Worm (Caenorhabditis elegans) whole organism, mixed stage, embryonic: ENCODE data around the gene dhs-7.

Experiments
- bed-3 ChIP-seq: fragments of 200-800 bp; sonication (Bioruptor generic); optimal IDR thresholded peaks from 3 replicates; lab custom pipeline; 2018; ENCODE audit warnings: mild to moderate bottlenecking, missing genetic modification characterization, moderate library complexity, missing compliant biosample characterization
- drap-1 ChIP-seq: fragments of 200-800 bp; sonication (Bioruptor generic); optimal IDR thresholded peaks from 3 replicates; lab custom pipeline; 2018; ENCODE audit warnings: mild to moderate bottlenecking, missing genetic modification characterization, missing compliant biosample characterization
- flh-1 ChIP-seq: fragments of 200-800 bp; sonication (Bioruptor generic); optimal IDR thresholded peaks from 2 replicates; lab custom pipeline; 2018; ENCODE audit warnings: mild to moderate bottlenecking, missing genetic modification characterization, moderate library complexity, missing compliant biosample characterization
- hlh-1 ChIP-seq: fragments of 150-350 bp; optimal IDR thresholded peaks from 2 replicates; lab custom pipeline; 2014; ENCODE audit warnings: missing biosample characterization, missing genetic modification reagents, missing genetic modification characterization
- lin-13 ChIP-seq: fragments of 150-350 bp; optimal IDR thresholded peaks from 2 replicates; lab custom pipeline; 2014; ENCODE audit warnings: missing biosample characterization, missing genetic modification characterization
- lsy-2 ChIP-seq: fragments of 150-350 bp; optimal IDR thresholded peaks from 2 replicates; lab custom pipeline; 2014; ENCODE audit warnings: missing biosample characterization, missing genetic modification characterization
- nhr-12 ChIP-seq: fragments of 150-350 bp; optimal IDR thresholded peaks from 2 replicates; lab custom pipeline; 2014; ENCODE audit warnings: missing biosample characterization, missing genetic modification characterization
- nhr-76 ChIP-seq: sonication (generic microtip); optimal IDR thresholded peaks from 2 replicates; lab custom pipeline; 2017; ENCODE audit warnings: missing biosample characterization, missing genetic modification characterization
- pha-4 ChIP-seq: fragments of 150-350 bp; optimal IDR thresholded peaks from 2 replicates; lab custom pipeline; 2018; ENCODE audit warnings: missing biosample characterization, missing genetic modification reagents, missing genetic modification characterization
- sem-2 ChIP-seq: fragments of 200-800 bp; sonication (Bioruptor generic); optimal IDR thresholded peaks from 2 replicates; lab custom pipeline; 2018; ENCODE audit warnings: mild to moderate bottlenecking, missing genetic modification characterization, missing compliant biosample characterization
- unc-62 ChIP-seq: fragments of 150-350 bp; optimal IDR thresholded peaks from 2 replicates; lab custom pipeline; 2014; ENCODE audit warnings: missing biosample characterization, missing genetic modification reagents, missing genetic modification characterization
- zip-8 ChIP-seq: fragments of 150-350 bp; optimal IDR thresholded peaks from 2 replicates; lab custom pipeline; 2014; ENCODE audit warnings: missing biosample characterization, missing genetic modification characterization

DNA sequence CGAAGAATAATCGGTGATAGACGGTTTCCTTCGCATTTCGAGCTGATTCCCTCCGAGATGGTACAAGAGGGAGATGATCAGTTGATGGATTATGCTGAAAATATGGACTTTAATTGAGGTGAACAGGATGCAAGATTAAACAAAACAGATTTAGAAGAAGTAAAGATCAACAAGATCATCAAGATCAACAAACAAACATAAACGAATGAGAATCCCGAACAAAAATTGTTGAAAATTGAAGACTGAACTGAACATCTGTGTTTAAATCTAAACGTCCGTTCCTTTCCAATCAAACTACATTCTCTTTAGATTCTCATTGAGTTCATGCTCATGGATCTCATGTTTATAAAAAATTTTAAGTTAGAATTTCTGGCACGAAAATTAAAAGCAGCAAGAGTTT is 33.4 kb downstream of the dhs-7 start, which contains the start of gene glc-4:
- TF ChIP-seq lin-13 (no peak), unc-62 (GFP tag; lab: Kevin White, UChicago) (no peak), zip-8 (no peak), flh-1 (GFP tag; lab: Kevin White, UChicago) (no peak), sem-2 (GFP tag; lab: Kevin White, UChicago) (no peak), pha-4 (tag; lab: Kevin White, UChicago) (no peak), bed-3 (GFP tag; lab: Kevin White, UChicago) (no peak), nhr-76 (tag; lab: Kevin White, UChicago) (no peak), lsy-2 (tag; lab: Kevin White, UChicago) (no peak), nhr-12 (no peak), hlh-1 (tag; lab: Kevin White, UChicago) (no peak), drap-1 (GFP tag; lab: Kevin White, UChicago) (no peak)
